Worm (Caenorhabditis elegans) whole organism, L3 larva: Measurements from ENCODE around the gene twk-4.

Source experiments
- ceh-82 ChIP-seq: fragments of 150-350 bp; optimal IDR thresholded peaks from 2 replicates; lab custom pipeline; 2014; ENCODE audit warnings: missing biosample characterization, missing genetic modification characterization
- elt-1 ChIP-seq: fragments of 150-350 bp; optimal IDR thresholded peaks from 2 replicates; lab custom pipeline; 2014; ENCODE audit warnings: missing biosample characterization, missing genetic modification characterization
- eor-1 ChIP-seq, 2 experiments: fragments of 150-350 bp; optimal IDR thresholded peaks; 2 replicates each; lab custom pipeline; 2014 to 2018; ENCODE audit warnings: missing biosample characterization in 2 of 2, missing genetic modification characterization in 2 of 2
- nhr-11 ChIP-seq: fragments of 150-350 bp; optimal IDR thresholded peaks from 2 replicates; lab custom pipeline; 2014; ENCODE audit warnings: missing biosample characterization, missing genetic modification characterization
- nhr-28 ChIP-seq: fragments of 150-350 bp; optimal IDR thresholded peaks from 2 replicates; lab custom pipeline; 2014; ENCODE audit warnings: missing biosample characterization, missing genetic modification characterization
- nhr-43 ChIP-seq: sonication (generic microtip); optimal IDR thresholded peaks from 2 replicates; lab custom pipeline; 2016; ENCODE audit warnings: mild to moderate bottlenecking, missing genetic modification characterization, missing compliant biosample characterization; ENCODE audit not compliant: poor library complexity, severe bottlenecking
- pqm-1 ChIP-seq: fragments of 150-350 bp; optimal IDR thresholded peaks from 2 replicates; lab custom pipeline; 2017; ENCODE audit warnings: missing biosample characterization, missing genetic modification characterization, inconsistent platforms
- skn-1 ChIP-seq: fragments of 150-350 bp; optimal IDR thresholded peaks from 2 replicates; lab custom pipeline; 2014; ENCODE audit warnings: missing biosample characterization, missing genetic modification characterization
- zag-1 ChIP-seq: fragments of 150-350 bp; optimal IDR thresholded peaks from 2 replicates; lab custom pipeline; 2014; ENCODE audit warnings: missing biosample characterization, missing genetic modification characterization
- ztf-11 ChIP-seq: fragments of 150-350 bp; optimal IDR thresholded peaks from 2 replicates; lab custom pipeline; 2014; ENCODE audit warnings: missing biosample characterization, missing genetic modification characterization

DNA sequence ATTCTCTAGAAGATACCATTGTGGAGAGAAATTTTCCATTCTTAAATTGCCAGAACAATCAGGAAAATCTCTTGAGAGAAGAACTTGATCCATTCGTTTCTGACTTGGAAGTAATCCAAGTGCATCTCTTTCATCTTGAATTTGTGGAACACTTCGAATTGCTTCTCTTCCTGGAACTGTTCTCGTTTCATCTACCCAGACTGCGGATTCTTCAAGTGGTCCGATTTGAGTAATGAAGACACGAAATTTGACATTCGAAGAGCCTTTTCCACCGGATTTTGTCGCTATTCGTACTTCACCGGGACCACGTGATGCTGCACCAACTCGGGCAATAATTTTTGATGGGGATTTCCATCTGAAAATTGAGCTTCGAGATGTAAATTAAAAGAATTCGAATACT, 17.6 kb downstream of the twk-4 start:
- TF ChIP-seq pqm-1 (tag; lab: Kevin White, UChicago) (no peak), zag-1 (tag; lab: Kevin White, UChicago) (no peak), nhr-28 (tag; lab: Kevin White, UChicago) (no peak), ztf-11 (tag; lab: Kevin White, UChicago) (no peak), nhr-11 (tag; lab: Kevin White, UChicago) (no peak), elt-1 (tag; lab: Kevin White, UChicago) (no peak), eor-1 (tag; optimal IDR thresholded peaks at IDR 0.05; lab: Kevin White, UChicago) (no peak), skn-1 (tag; lab: Kevin White, UChicago) (no peak), ceh-82 (tag; lab: Kevin White, UChicago) (no peak), nhr-43 (tag; lab: Kevin White, UChicago) (no peak)
